Worm (Caenorhabditis elegans): ENCODE results near the gene sqv-3.

Gene sqv-3

DNA sequence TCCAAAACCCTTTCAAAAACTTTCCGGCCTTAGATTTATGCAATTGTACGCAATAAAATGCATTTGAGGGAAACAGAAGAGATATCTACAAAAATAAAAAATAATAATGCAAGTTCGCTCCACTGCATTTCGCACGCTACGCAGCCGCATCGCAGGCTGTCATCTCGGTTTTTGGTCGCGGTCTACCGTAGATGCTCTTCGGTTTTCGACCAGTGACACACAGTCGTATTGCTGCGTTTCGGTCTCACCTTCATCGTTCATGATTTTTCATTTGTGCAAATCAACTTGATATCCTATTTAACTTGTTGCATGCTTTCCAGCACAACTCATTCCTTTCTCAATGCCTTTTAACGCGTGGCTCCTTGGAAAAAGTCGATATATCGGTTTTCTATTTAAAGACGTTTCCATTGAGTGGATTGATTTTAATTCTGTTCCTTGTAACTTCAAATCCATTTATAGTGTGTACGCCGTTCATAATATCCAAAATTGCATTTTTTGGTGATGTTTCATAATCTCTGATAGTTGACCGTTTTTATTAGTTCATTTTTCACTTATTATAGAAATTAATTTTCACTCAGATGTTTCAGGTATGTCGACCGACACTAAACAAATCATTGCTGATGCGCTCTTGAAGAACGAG, 631 bp upstream of the sqv-3 start, which contains the start of gene vha-1 (continued):
- TF ChIP-seq sem-4 (tag; optimal IDR thresholded peaks at IDR 0.05) (no peak), mbf-1 (tag; optimal IDR thresholded peaks at IDR 0.05) (no peak), alr-1 (tag; optimal IDR thresholded peaks at IDR 0.05) (no peak), nhr-11 (tag; optimal IDR thresholded peaks at IDR 0.05) (no peak), ama-1 (optimal IDR thresholded peaks at IDR 0.05) (peak; percentile 78), sma-9 (GFP tag; optimal IDR thresholded peaks at IDR 0.05) (peak; percentile 40), sma-9 (tag; optimal IDR thresholded peaks at IDR 0.05) (no peak), elt-1 (tag; optimal IDR thresholded peaks at IDR 0.05) (no peak), nhr-12 (tag; optimal IDR thresholded peaks at IDR 0.05) (no peak), ztf-1 (GFP tag; conservative IDR thresholded peaks at IDR 0.05) (no peak), mab-5 (tag; optimal IDR thresholded peaks at IDR 0.05) (peak; percentile 43), nhr-77 (tag; optimal IDR thresholded peaks at IDR 0.05) (no peak), lin-39 (tag; optimal IDR thresholded peaks at IDR 0.05) (no peak)

ce11 chrIII:9779080-9779479, 1.1 kb downstream of the sqv-3 start:
- TF ChIP-seq unc-62 (GFP tag; optimal IDR thresholded peaks at IDR 0.05) (no peak), dmd-4 (tag; optimal IDR thresholded peaks at IDR 0.05) (no peak), zag-1 (tag; optimal IDR thresholded peaks at IDR 0.05) (no peak)

DNA sequence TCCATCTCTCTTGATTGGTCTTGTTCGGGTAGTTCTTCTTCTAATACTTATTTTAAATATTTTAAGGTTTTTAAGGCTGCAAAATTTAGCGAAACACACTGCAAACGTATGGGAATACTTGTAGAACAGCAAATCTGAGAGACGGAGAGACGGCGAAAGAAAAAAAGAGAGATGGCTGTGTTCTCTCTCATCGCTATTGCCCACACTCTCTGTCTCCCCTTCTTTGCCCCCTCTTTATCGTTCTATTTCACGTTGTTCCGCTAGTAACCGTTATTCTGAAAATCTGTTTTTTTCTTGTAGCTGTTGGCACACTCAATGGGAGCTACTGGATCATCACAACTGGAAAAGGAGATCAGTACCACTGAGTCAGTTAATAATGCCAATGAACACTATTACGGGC, 3.8 kb downstream of the sqv-3 start, which contains the start of gene usp-46:
usp-46 (plus strand) TSS at position 301 of the 400 bp plus-strand sequence.
- TF ChIP-seq nhr-10 (tag; optimal IDR thresholded peaks at IDR 0.05) (no peak), lsy-2 (tag; optimal IDR thresholded peaks at IDR 0.05) (peak in 1 of 2 experiments; percentile 15), mab-5 (tag; optimal IDR thresholded peaks at IDR 0.05) (no peak), blmp-1 (tag; optimal IDR thresholded peaks at IDR 0.05; ENCODE audit: insufficient read depth) (no peak), nhr-11 (tag; optimal IDR thresholded peaks at IDR 0.05) (no peak), nhr-6 (tag; optimal IDR thresholded peaks at IDR 0.05) (no peak), aly-2 (tag; optimal IDR thresholded peaks at IDR 0.05) (no peak), ztf-4 (tag; optimal IDR thresholded peaks at IDR 0.05) (no peak), snpc-4 (tag; optimal IDR thresholded peaks at IDR 0.05) (no peak), C34F6.9 (tag; optimal IDR thresholded peaks at IDR 0.05) (peak; percentile 22), elt-3 (tag; optimal IDR thresholded peaks at IDR 0.05) (no peak), ztf-11 (tag; optimal IDR thresholded peaks at IDR 0.05) (no peak), unc-55 (GFP tag; optimal IDR thresholded peaks at IDR 0.05) (no peak), ztf-1 (GFP tag; conservative IDR thresholded peaks at IDR 0.05) (no peak), lin-11 (tag; optimal IDR thresholded peaks at IDR 0.05) (no peak), ZK546.5 (tag; optimal IDR thresholded peaks at IDR 0.05) (no peak), nhr-77 (tag; optimal IDR thresholded peaks at IDR 0.05) (no peak), gmeb-1 (tag; optimal IDR thresholded peaks at IDR 0.05) (no peak), nhr-129 (tag; optimal IDR thresholded peaks at IDR 0.05) (peak; percentile 5), ceh-82 (tag; optimal IDR thresholded peaks at IDR 0.05) (no peak), zag-1 (tag; optimal IDR thresholded peaks at IDR 0.05) (no peak), elt-1 (tag; optimal IDR thresholded peaks at IDR 0.05) (no peak), nhr-237 (tag; optimal IDR thresholded peaks at IDR 0.05) (no peak), nhr-21 (tag; optimal IDR thresholded peaks at IDR 0.05) (no peak)

- no peak for TF ChIP-seq nhr-129 (tag; optimal IDR thresholded peaks at IDR 0.05)
- no peak for TF ChIP-seq nhr-21 (tag; optimal IDR thresholded peaks at IDR 0.05)
- TF ChIP-seq gmeb-1 (tag; optimal IDR thresholded peaks at IDR 0.05), result peak; percentile 59
- peak; percentile 27 for TF ChIP-seq unc-55 (GFP tag; optimal IDR thresholded peaks at IDR 0.05)
- no peak for TF ChIP-seq sma-9 (GFP tag; optimal IDR thresholded peaks at IDR 0.05)
- TF ChIP-seq sma-9 (tag; optimal IDR thresholded peaks at IDR 0.05), result no peak
- TF ChIP-seq lin-13 (GFP tag; optimal IDR thresholded peaks at IDR 0.05), result no peak
- TF ChIP-seq lin-11 (tag; optimal IDR thresholded peaks at IDR 0.05), result no peak
- TF ChIP-seq ama-1 (optimal IDR thresholded peaks at IDR 0.05), result no peak
- peak in 1 of 2 experiments; percentile 39 for TF ChIP-seq lsy-2 (tag; optimal IDR thresholded peaks at IDR 0.05)
- no peak for TF ChIP-seq dmd-4 (tag; optimal IDR thresholded peaks at IDR 0.05)
- no peak for TF ChIP-seq mab-5 (tag; optimal IDR thresholded peaks at IDR 0.05)
These were observed 4.2 kb downstream of the sqv-3 start for ce11 chrIII:9775916-9776315.

DNA sequence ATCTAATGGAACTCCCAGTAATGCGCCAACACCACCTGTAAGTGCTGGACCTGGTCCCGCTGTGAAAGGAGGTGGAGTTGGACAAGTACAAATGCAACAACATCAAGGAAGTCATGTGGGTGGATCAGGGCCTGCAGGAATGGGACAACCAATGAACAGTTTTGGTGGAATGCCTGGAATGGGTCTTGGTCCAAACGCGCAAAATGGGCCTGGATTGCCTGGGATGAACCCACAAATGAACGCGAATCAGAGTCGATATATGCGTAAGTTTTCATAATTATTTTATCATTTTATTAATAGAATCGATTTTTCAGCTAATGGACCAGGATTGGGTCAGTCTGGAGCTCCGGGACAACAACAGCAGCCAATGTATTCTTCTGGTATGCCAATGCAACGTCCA, 7.8 kb downstream of the sqv-3 start:
- TF ChIP-seq sma-3 (GFP tag; optimal IDR thresholded peaks at IDR 0.05), result no peak
- TF ChIP-seq ama-1 (optimal IDR thresholded peaks at IDR 0.05), result no peak
- no peak for TF ChIP-seq mab-5 (tag; optimal IDR thresholded peaks at IDR 0.05)
- TF ChIP-seq ztf-11 (tag; optimal IDR thresholded peaks at IDR 0.05), result no peak
- no peak for TF ChIP-seq unc-55 (GFP tag; optimal IDR thresholded peaks at IDR 0.05)
- no peak for TF ChIP-seq lin-39 (tag; optimal IDR thresholded peaks at IDR 0.05)
- TF ChIP-seq alr-1 (tag; optimal IDR thresholded peaks at IDR 0.05), result no peak
- no peak for TF ChIP-seq elt-3 (tag; optimal IDR thresholded peaks at IDR 0.05)
